Worm (Caenorhabditis elegans) whole organism, L4/young adult: Measurements from ENCODE around the gene mig-5.
A peak's percentile ranks its signal among the peaks of the same experiment; 100 is the strongest.

Source experiments
- W03F9.2 ChIP-seq: fragments of 150-350 bp; optimal IDR thresholded peaks from 2 replicates; lab custom pipeline; 2014; ENCODE audit warnings: missing biosample characterization, missing genetic modification characterization
- dao-5 ChIP-seq: sonication (generic microtip); optimal IDR thresholded peaks from 2 replicates; lab custom pipeline; 2016; ENCODE audit warnings: missing genotype, missing genetic modification characterization, moderate library complexity, missing compliant biosample characterization
- him-1 ChIP-seq: sonication (generic microtip); optimal IDR thresholded peaks from 2 replicates; lab custom pipeline; 2016; ENCODE audit warnings: missing genotype, missing genetic modification reagents, missing genetic modification characterization, missing compliant biosample characterization

The mig-5 gene

ce11 chrII:8174148-8174547, 10.7 kb downstream of the mig-5 start:
- TF ChIP-seq W03F9.2 (no peak), him-1 (tag; lab: Kevin White, UChicago) (no peak), dao-5 (tag; lab: Kevin White, UChicago) (no peak)

DNA sequence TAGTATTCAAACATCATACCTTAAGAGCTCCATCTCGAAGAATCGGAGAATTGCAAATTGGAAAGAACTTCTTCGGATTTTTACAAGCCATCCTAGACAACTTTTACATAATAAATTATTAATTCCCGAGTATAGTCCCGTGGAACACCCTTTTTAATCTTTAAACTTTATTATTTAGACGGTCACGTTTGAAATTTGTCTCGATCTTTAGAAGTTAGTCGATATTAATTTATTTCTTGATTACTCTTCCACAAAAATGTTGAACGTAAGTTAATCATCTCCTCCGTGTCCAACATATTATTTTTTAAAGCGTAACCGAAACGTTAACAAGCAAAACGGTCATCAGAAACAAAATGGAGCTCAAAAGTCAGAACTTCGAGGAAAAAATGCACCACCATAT, 11.4 kb downstream of the mig-5 start, which contains the start of the genes decr-1.3 and T05C12.1:
decr-1.3 (minus strand) TSS at position 101 of the 400 bp plus-strand sequence.
T05C12.1 (plus strand) TSS at position 232 of the 400 bp plus-strand sequence.
- TF ChIP-seq him-1 (tag; lab: Kevin White, UChicago) (no peak), dao-5 (tag; lab: Kevin White, UChicago) (no peak), W03F9.2 (no peak)

ce11 chrII:8170374-8170773, 14.4 kb downstream of the mig-5 start, which contains the start of gene T05C12.11:
TSS of gene T05C12.11 (minus strand) at chrII:8170474.
- no peak for TF ChIP-seq dao-5 (tag; lab: Kevin White, UChicago)
- no peak for TF ChIP-seq W03F9.2
- TF ChIP-seq him-1 (tag; lab: Kevin White, UChicago) = no peak

ce11 chrII:8169283-8169682, 15.5 kb downstream of the mig-5 start, which contains the start of gene T05C12.15:
TSS of gene T05C12.15 (plus strand) at chrII:8169583.
- TF ChIP-seq dao-5 (tag; lab: Kevin White, UChicago) (no peak), him-1 (tag; lab: Kevin White, UChicago) (no peak), W03F9.2 (no peak)

- TF ChIP-seq dao-5 (tag; lab: Kevin White, UChicago) (no peak), him-1 (tag; lab: Kevin White, UChicago) (no peak), W03F9.2 (no peak)
These were observed 22.6 kb downstream of the mig-5 start, which contains the start of the genes emb-27 and rrf-3 for ce11 chrII:8162120-8162648. TSS of gene emb-27 (minus strand) at chrII:8162170. TSS of gene rrf-3 (plus strand) at chrII:8162465.

DNA sequence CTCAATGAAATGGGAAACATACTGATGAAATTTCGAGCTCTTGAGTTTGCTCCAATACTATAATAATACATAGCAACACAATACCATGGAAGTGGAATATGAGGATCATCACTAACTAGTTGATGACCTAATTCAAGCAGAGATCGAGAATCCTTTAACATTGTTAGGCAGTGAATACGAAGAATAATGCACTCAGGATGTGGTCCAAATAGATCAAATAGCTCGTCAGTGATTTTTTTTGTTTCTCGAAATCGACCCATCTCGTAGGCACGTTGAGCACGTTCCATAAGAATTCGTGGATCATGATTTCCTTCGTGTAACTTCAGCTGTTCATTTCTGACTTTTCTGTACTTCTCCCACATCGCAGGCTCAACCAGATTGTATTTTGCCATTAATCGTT, 23.9 kb downstream of the mig-5 start:
- TF ChIP-seq dao-5 (tag; lab: Kevin White, UChicago) (no peak), W03F9.2 (no peak), him-1 (tag; lab: Kevin White, UChicago) (no peak)

DNA sequence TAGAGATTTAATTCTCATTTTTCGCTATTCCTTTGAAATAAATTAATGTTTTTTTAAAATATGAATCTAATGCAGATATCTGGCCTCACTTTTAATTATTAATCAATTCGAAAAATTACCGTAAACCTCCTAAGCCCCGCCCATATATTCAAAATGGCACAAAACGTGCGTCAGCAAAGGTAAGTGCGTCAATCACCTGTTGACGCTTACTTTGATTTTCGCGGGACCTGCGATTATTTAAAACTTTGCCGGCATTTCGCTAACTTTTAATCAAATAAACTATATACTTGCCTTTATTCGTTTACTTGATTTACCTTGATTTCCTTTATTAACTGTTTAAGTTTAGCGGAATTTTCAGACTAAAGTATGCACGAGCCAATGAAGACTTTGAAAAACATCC, 26.8 kb downstream of the mig-5 start, which contains the start of gene pch-2:
pch-2 (plus strand) TSS at position 359 of the 400 bp plus-strand sequence.
- TF ChIP-seq him-1 (tag; lab: Kevin White, UChicago) (no peak), dao-5 (tag; lab: Kevin White, UChicago) (no peak), W03F9.2 (no peak)

DNA sequence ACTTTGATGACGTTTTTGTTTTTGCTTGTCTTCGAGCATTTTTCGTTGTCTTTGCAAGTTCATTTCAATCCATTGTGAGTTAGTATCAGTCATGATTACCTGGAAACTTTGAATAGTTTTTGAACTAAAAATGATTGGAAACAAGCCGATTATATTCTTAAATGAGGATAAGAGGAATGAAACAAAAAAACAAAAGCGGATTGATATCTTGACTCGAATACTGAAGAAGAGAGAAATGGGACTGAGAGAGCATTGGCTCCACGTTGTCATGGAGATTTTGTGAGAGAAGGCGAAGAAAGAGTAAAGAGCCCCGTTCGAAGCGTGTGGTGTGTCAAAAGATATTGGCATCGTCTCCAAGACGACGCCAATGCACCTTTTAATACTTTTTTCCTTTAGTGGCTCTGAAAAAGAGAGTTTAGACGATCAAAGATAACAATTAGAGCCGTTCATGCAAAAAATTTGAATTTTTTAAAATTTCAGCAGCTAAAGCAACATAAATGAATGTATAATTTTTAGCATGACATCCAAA, 27.9 kb downstream of the mig-5 start, which contains the start of the genes tub-1 and tmem-138:
tub-1 (minus strand) TSS at position 101 of the 529 bp plus-strand sequence.
tmem-138 (plus strand) TSS at position 479 of the 529 bp plus-strand sequence.
- TF ChIP-seq dao-5 (tag; lab: Kevin White, UChicago) (no peak), W03F9.2 (no peak), him-1 (tag; lab: Kevin White, UChicago) (no peak)

DNA sequence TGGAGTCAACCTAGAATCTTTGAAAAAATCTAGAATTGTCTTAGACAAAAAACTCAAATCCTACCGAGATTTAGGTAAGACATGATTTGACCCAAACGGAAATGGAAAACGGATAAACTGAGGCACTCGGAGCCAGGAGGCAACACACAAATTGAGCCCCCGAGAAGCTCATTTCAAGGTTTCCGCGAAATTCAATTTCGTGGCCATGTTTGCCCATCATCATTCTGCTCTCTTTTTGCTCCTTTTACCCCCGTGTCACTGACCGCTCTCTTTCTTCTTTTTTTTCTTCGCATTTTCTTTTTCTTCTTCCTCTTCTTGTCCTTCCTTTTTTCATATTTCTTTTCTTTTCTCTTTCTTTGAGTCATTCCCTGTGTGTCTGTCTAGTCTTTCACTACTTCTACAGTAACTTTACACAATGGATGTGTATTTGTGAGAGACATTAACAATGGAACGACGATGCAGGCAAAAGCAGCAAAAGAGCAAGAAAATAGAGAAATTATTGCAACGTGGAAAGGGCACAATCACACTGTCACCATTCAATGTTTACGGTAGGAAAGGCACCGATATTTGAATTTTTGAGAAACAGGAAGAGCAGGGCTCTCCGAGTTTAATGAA, 32.0 kb downstream of the mig-5 start:
- TF ChIP-seq W03F9.2 = no peak
- no peak for TF ChIP-seq him-1 (tag; lab: Kevin White, UChicago)
- TF ChIP-seq dao-5 (tag; lab: Kevin White, UChicago) = no peak

DNA sequence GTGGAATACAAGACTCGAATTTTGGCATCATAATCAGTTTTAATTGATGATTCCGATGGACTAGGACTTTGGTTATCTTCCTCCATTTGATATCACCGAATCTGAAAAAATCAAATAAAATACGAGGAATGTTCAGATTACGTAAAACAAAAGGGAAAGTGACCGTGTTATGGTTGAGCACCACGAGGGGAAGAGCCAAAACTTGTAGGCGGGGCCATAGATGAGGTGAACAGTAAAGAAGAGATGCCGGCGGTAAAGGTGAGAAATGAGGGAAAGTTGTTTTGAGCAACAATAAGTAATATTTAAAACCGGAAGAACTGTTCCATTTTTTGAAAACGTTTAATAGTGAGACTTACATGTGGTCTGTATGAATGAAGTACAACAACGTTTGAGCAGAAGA, 34.9 kb downstream of the mig-5 start, which contains the start of gene F10B5.3:
F10B5.3 (minus strand) TSS at position 101 of the 400 bp plus-strand sequence.
- TF ChIP-seq dao-5 (tag; lab: Kevin White, UChicago) = no peak
- no peak for TF ChIP-seq W03F9.2
- TF ChIP-seq him-1 (tag; lab: Kevin White, UChicago) = no peak

DNA sequence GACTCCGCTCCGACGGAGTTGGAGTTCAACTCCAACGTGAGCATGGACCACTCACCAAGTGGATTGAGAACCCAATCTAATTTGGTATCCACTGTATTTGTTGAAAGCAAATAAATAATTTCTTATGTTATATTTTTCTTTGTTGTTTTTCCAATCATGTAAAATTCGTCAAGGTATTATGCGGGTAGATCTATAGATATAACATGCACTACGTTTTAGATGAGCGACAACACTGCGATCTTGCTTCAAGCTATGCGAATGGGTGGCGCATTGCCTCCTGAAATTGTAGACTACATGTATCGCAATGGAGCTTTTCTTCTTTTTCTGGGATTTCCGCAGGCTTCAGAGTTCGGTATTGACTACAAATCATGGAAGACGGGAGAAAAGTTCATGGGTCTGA, 40.3 kb downstream of the mig-5 start, which contains the start of gene F10B5.2:
F10B5.2 (plus strand) TSS at position 220 of the 400 bp plus-strand sequence.
- no peak for TF ChIP-seq him-1 (tag; lab: Kevin White, UChicago)
- no peak for TF ChIP-seq dao-5 (tag; lab: Kevin White, UChicago)
- TF ChIP-seq W03F9.2 = no peak

DNA sequence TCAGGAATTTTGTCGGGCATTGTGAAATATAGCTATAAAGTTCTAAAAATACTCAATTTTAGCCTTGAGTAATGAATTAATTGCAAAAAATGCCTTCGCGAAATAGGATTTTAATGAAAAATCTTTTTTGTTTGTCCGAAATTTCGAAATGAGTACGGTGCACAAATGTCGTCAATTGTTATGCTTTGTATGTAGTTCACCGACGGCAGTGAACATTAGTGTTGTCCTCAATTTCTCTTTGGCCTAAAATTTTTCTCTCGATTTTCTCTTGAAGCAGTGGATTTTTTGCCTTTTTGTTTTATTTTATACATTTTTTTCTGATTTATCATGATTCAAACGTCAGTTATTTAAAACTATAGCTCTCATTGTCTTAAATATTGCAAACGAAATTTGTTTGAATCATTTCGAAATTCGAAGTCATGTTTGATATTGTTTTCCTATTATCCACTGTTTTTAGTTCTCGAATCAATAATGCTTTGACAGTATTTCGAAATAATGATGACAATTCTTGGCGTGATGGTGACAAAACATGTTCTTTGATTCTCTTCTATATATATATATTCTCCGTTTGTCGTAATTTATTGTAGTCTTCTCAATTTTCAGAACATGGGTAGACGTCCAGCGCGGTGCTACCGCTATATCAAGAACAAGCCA, 41.4 kb downstream of the mig-5 start, which contains the start of the genes ints-11 and rpl-10:
ints-11 (minus strand) TSS at position 201 of the 654 bp plus-strand sequence.
rpl-10 (plus strand) TSS at position 604 of the 654 bp plus-strand sequence.
- TF ChIP-seq dao-5 (tag; lab: Kevin White, UChicago) = no peak
- no peak for TF ChIP-seq him-1 (tag; lab: Kevin White, UChicago)
- TF ChIP-seq W03F9.2 = peak; percentile 76

DNA sequence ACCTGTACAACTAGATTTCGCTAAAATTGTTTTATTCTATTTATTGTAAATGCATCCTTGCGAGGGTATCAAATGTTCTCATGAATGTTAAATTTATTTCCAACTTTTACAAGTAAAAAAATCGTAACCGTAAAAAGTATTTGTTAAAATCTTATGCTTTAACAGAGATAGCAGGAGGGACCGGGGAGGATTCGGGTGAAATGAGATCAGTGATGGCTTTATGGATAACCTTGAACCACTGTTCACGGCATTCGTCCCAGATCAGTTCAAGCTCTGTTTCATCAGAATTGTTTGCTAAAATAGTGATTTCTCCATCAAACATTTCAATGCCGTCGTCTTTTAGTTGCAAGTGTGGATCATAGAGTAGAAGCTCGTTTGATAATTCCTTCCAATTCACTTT, 43.7 kb downstream of the mig-5 start:
- TF ChIP-seq him-1 (tag; lab: Kevin White, UChicago) (no peak), W03F9.2 (no peak), dao-5 (tag; lab: Kevin White, UChicago) (no peak)
